Worm (Caenorhabditis elegans): ENCODE results near the gene C07A4.2.

- TF ChIP-seq dao-5 (tag; optimal IDR thresholded peaks at IDR 0.05) (no peak), him-1 (tag; optimal IDR thresholded peaks at IDR 0.05) (no peak), W03F9.2 (tag; optimal IDR thresholded peaks at IDR 0.05) (no peak)
Measured at ce11 chrX:10215429-10215828, 43.4 kb downstream of the C07A4.2 start, which contains the start of gene F44A6.4.
